Worm (Caenorhabditis elegans) whole organism, L3 larva: ENCODE measurements around the gene F18E3.11.

ENCODE experiments used
- ceh-16 ChIP-seq: sonication (generic microtip); optimal IDR thresholded peaks from 2 replicates; lab custom pipeline; 2017; ENCODE audit warnings: missing biosample characterization, missing genetic modification characterization
- fkh-10 ChIP-seq: sonication (generic microtip); optimal IDR thresholded peaks from 2 replicates; lab custom pipeline; 2017; ENCODE audit warnings: missing biosample characterization, missing genetic modification reagents, missing genetic modification characterization
- pqm-1 ChIP-seq: fragments of 150-350 bp; optimal IDR thresholded peaks from 2 replicates; lab custom pipeline; 2017; ENCODE audit warnings: missing biosample characterization, missing genetic modification characterization, inconsistent platforms
- tbx-2 ChIP-seq: sonication (generic microtip); optimal IDR thresholded peaks from 2 replicates; lab custom pipeline; 2016; ENCODE audit warnings: mild to moderate bottlenecking, missing genetic modification characterization, missing compliant biosample characterization
- unc-62 ChIP-seq: fragments of 150-350 bp; sonication (generic microtip); optimal IDR thresholded peaks from 4 replicates; lab custom pipeline; 2014; ENCODE audit warnings: missing biosample characterization, missing genetic modification reagents, missing genetic modification characterization
- zag-1 ChIP-seq: fragments of 150-350 bp; optimal IDR thresholded peaks from 2 replicates; lab custom pipeline; 2014; ENCODE audit warnings: missing biosample characterization, missing genetic modification characterization

- TF ChIP-seq ceh-16 (tag; lab: Kevin White, UChicago) (no peak), zag-1 (tag; lab: Kevin White, UChicago) (no peak), unc-62 (GFP tag; lab: Kevin White, UChicago) (no peak), fkh-10 (GFP tag; lab: Kevin White, UChicago) (no peak), tbx-2 (no peak), pqm-1 (tag; lab: Kevin White, UChicago) (no peak)
Observed at ce11 chrV:7379384-7379783, 33.9 kb upstream of the F18E3.11 start, which contains the start of gene srsx-24.
